Worm (Caenorhabditis elegans): ENCODE measurements around the gene R08C7.12.

- TF ChIP-seq him-1 (tag; optimal IDR thresholded peaks at IDR 0.05) (no peak), dao-5 (tag; optimal IDR thresholded peaks at IDR 0.05) (no peak)
Observed at ce11 chrIV:4456658-4457057, 7.1 kb downstream of the R08C7.12 start.
